Worm (Caenorhabditis elegans) whole organism, L4/young adult: Measurements from ENCODE around the gene C10C6.13.

ENCODE experiments used
- W03F9.2 ChIP-seq: fragments of 150-350 bp; optimal IDR thresholded peaks from 2 replicates; lab custom pipeline; 2014; ENCODE audit warnings: missing biosample characterization, missing genetic modification characterization
- dao-5 ChIP-seq: sonication (generic microtip); optimal IDR thresholded peaks from 2 replicates; lab custom pipeline; 2016; ENCODE audit warnings: missing genotype, missing genetic modification characterization, moderate library complexity, missing compliant biosample characterization
- him-1 ChIP-seq: sonication (generic microtip); optimal IDR thresholded peaks from 2 replicates; lab custom pipeline; 2016; ENCODE audit warnings: missing genotype, missing genetic modification reagents, missing genetic modification characterization, missing compliant biosample characterization

ce11 chrIV:11424830-11425229 is 44.7 kb downstream of the C10C6.13 start, which contains the start of gene F22B3.8:
- TF ChIP-seq him-1 (tag; lab: Kevin White, UChicago) (no peak), dao-5 (no peak), W03F9.2 (tag; lab: Kevin White, UChicago) (no peak)
